Fruit fly (Drosophila melanogaster) whole organism, embryonic: ENCODE results near the gene kibra.

ENCODE experiments used
- Antp ChIP-seq: fragments of 200-800 bp; sonication (Bioruptor generic); optimal IDR thresholded peaks from 3 replicates; lab custom pipeline; 2016; ENCODE audit warnings: missing biosample characterization, missing genetic modification characterization
- B-H1 ChIP-seq: fragments of 200-800 bp; sonication (Bioruptor generic); IDR thresholded peaks from 3 replicates; pipeline ENCODE4 v1.3.6; 2022; ENCODE audit warnings: missing biosample characterization, missing genetic modification characterization
- CG10274 ChIP-seq: fragments of 200-800 bp; sonication (Bioruptor generic); optimal IDR thresholded peaks from 3 replicates; lab custom pipeline; 2017; ENCODE audit warnings: missing biosample characterization, mild to moderate bottlenecking, missing genetic modification characterization
- CG10431 ChIP-seq: fragments of 200-800 bp; sonication (Bioruptor generic); optimal IDR thresholded peaks from 3 replicates; lab custom pipeline; 2018; ENCODE audit warnings: missing biosample characterization, mild to moderate bottlenecking, missing genetic modification characterization
- CG11504 ChIP-seq: fragments of 200-800 bp; sonication (Bioruptor generic); optimal IDR thresholded peaks from 3 replicates; lab custom pipeline; 2019; ENCODE audit warnings: missing biosample characterization, mild to moderate bottlenecking, missing genetic modification characterization, moderate library complexity
- CG11696 ChIP-seq: fragments of 200-800 bp; sonication (Bioruptor generic); IDR thresholded peaks from 2 replicates; pipeline ENCODE4 v1.3.6; 2022; ENCODE audit warnings: missing biosample characterization, missing genetic modification characterization
- CG12071 ChIP-seq: fragments of 200-800 bp; sonication (Bioruptor generic); optimal IDR thresholded peaks from 3 replicates; lab custom pipeline; 2018; ENCODE audit warnings: missing biosample characterization, mild to moderate bottlenecking, missing genetic modification characterization
- CG12219 ChIP-seq: fragments of 200-800 bp; sonication (Bioruptor generic); optimal IDR thresholded peaks from 3 replicates; lab custom pipeline; 2018; ENCODE audit warnings: missing biosample characterization, mild to moderate bottlenecking, missing genetic modification characterization
- CG1233 ChIP-seq: fragments of 200-800 bp; sonication (Bioruptor generic); optimal IDR thresholded peaks from 4 replicates; lab custom pipeline; 2018; ENCODE audit warnings: missing biosample characterization, mild to moderate bottlenecking, missing genetic modification characterization
- CG13287 ChIP-seq: fragments of 200-800 bp; sonication (Bioruptor generic); IDR thresholded peaks from 2 replicates; pipeline ENCODE4 v1.3.6; 2022; ENCODE audit warnings: missing biosample characterization, missing genetic modification characterization; ENCODE audit not compliant: partially characterized antibody
- CG13775 ChIP-seq: fragments of 200-800 bp; sonication (Bioruptor generic); optimal IDR thresholded peaks from 3 replicates; lab custom pipeline; 2017; ENCODE audit warnings: missing biosample characterization, mild to moderate bottlenecking, missing genetic modification characterization
- CG14710 ChIP-seq: fragments of 200-800 bp; sonication (Bioruptor generic); optimal IDR thresholded peaks from 3 replicates; lab custom pipeline; 2019; ENCODE audit warnings: missing biosample characterization, mild to moderate bottlenecking, missing genetic modification characterization, moderate library complexity
- CG15696 ChIP-seq: fragments of 200-800 bp; sonication (Bioruptor generic); optimal IDR thresholded peaks from 2 replicates; lab custom pipeline; 2019; ENCODE audit warnings: missing biosample characterization, mild to moderate bottlenecking, missing genetic modification characterization, moderate library complexity
- CG17829 ChIP-seq: fragments of 200-800 bp; optimal IDR thresholded peaks from 2 replicates; lab custom pipeline; 2019; ENCODE audit warnings: missing biosample characterization, mild to moderate bottlenecking, missing genetic modification characterization, moderate library complexity
- CG18262 ChIP-seq: fragments of 200-800 bp; optimal IDR thresholded peaks from 3 replicates; lab custom pipeline; 2019; ENCODE audit warnings: missing biosample characterization, mild to moderate bottlenecking, missing genetic modification characterization, moderate library complexity
- CG31224 ChIP-seq: fragments of 200-800 bp; sonication (Bioruptor generic); IDR thresholded peaks from 2 replicates; pipeline ENCODE4 v1.3.6; 2022; ENCODE audit warnings: missing biosample characterization, missing genetic modification characterization
- CG31365 ChIP-seq: fragments of 200-800 bp; sonication (Bioruptor generic); optimal IDR thresholded peaks from 2 replicates; lab custom pipeline; 2018; ENCODE audit warnings: missing biosample characterization, mild to moderate bottlenecking, missing genetic modification characterization
- CG43689 ChIP-seq: fragments of 200-800 bp; sonication (Bioruptor generic); IDR thresholded peaks from 2 replicates; pipeline ENCODE4 v1.3.6; 2022; ENCODE audit warnings: missing biosample characterization, missing genetic modification characterization
- CG4404 ChIP-seq: fragments of 200-800 bp; sonication (Bioruptor generic); IDR thresholded peaks from 2 replicates; pipeline ENCODE4 v1.3.6; 2022; ENCODE audit warnings: missing biosample characterization, missing genetic modification characterization
- CG4854 ChIP-seq: fragments of 200-800 bp; sonication (Bioruptor generic); optimal IDR thresholded peaks from 2 replicates; lab custom pipeline; 2016; ENCODE audit warnings: missing biosample characterization, missing genetic modification characterization, inconsistent platforms
- CG7372 ChIP-seq: fragments of 200-800 bp; sonication (Bioruptor generic); IDR thresholded peaks from 2 replicates; pipeline ENCODE4 v1.3.6; 2022; ENCODE audit warnings: missing biosample characterization, missing genetic modification characterization
- CG7745 ChIP-seq: fragments of 200-800 bp; sonication (Bioruptor generic); optimal IDR thresholded peaks from 2 replicates; lab custom pipeline; 2018; ENCODE audit warnings: missing biosample characterization, mild to moderate bottlenecking, missing genetic modification characterization, moderate library complexity
- CG9932 ChIP-seq: fragments of 200-800 bp; sonication (Bioruptor generic); IDR thresholded peaks from 2 replicates; pipeline ENCODE4 v1.3.6; 2022; ENCODE audit warnings: missing biosample characterization, missing genetic modification characterization
- Eip74EF ChIP-seq, 2 experiments: fragments of 200-800 bp in 1 of 2; fragments of >200 bp in 1 of 2; sonication (Bioruptor generic) in 1 of 2; optimal IDR thresholded peaks; 2 replicates each; lab custom pipeline; 2017 to 2019; ENCODE audit warnings: missing biosample characterization in 2 of 2, missing genetic modification characterization in 2 of 2, mild to moderate bottlenecking in 1 of 2, moderate library complexity in 1 of 2
- H2.0 ChIP-seq: fragments of 200-800 bp; sonication (Bioruptor generic); IDR thresholded peaks from 2 replicates; pipeline ENCODE4 v1.3.6; 2022; ENCODE audit warnings: missing biosample characterization, missing genetic modification characterization
- Lhr ChIP-seq: fragments of 200-800 bp; sonication (Bioruptor generic); optimal IDR thresholded peaks from 3 replicates; lab custom pipeline; 2017; ENCODE audit warnings: mild to moderate bottlenecking, missing biosample characterization, missing genetic modification reagents, missing genetic modification characterization
- MESR4 ChIP-seq: fragments of 200-800 bp; sonication (Bioruptor generic); optimal IDR thresholded peaks from 2 replicates; lab custom pipeline; 2018; ENCODE audit warnings: missing biosample characterization, mild to moderate bottlenecking, missing genetic modification characterization, moderate library complexity
- Med ChIP-seq: fragments of 200-800 bp; sonication (Bioruptor generic); peaks from one replicate; lab custom pipeline; 2016; ENCODE audit warnings: missing biosample characterization, missing genetic modification characterization, mild to moderate bottlenecking, inconsistent platforms, moderate library complexity
- Nf-YA ChIP-seq: fragments of 200-800 bp; sonication (Bioruptor generic); IDR thresholded peaks from 2 replicates; pipeline ENCODE4 v1.3.6; 2022; ENCODE audit warnings: missing biosample characterization, missing genetic modification characterization
- Optix ChIP-seq: fragments of 200-800 bp; sonication (Bioruptor generic); IDR thresholded peaks from 3 replicates; pipeline ENCODE4 v1.3.6; 2022; ENCODE audit warnings: missing biosample characterization, missing genetic modification characterization
- Rx ChIP-seq: fragments of 200-800 bp; sonication (Bioruptor generic); IDR thresholded peaks from 2 replicates; pipeline ENCODE4 v1.3.6; 2022; ENCODE audit warnings: missing biosample characterization, missing genetic modification characterization
- Sry-δ ChIP-seq: fragments of 200-800 bp; sonication (Bioruptor generic); optimal IDR thresholded peaks from 2 replicates; lab custom pipeline; 2016; ENCODE audit warnings: missing biosample characterization, missing genetic modification characterization
- Tbp ChIP-seq: fragments of >200 bp; optimal IDR thresholded peaks from 2 replicates; lab custom pipeline; 2018; ENCODE audit warnings: missing biosample characterization, missing genetic modification characterization
- YL-1 ChIP-seq: fragments of 200-800 bp; sonication (Bioruptor generic); optimal IDR thresholded peaks from 3 replicates; lab custom pipeline; 2017; ENCODE audit warnings: missing biosample characterization, mild to moderate bottlenecking, missing genetic modification characterization
- ash1 ChIP-seq: fragments of 200-800 bp; sonication (Bioruptor generic); optimal IDR thresholded peaks from 2 replicates; lab custom pipeline; 2018; ENCODE audit warnings: missing biosample characterization, mild to moderate bottlenecking, missing genetic modification characterization
- ci ChIP-seq: fragments of 200-800 bp; sonication (Bioruptor generic); IDR thresholded peaks from 3 replicates; pipeline ENCODE4 v1.3.6; 2022; ENCODE audit warnings: missing biosample characterization, missing genetic modification characterization
- crc ChIP-seq: fragments of 200-800 bp; sonication (Bioruptor generic); optimal IDR thresholded peaks from 2 replicates; lab custom pipeline; 2016; ENCODE audit warnings: missing biosample characterization, missing genetic modification characterization
- esg ChIP-seq: fragments of 200-800 bp; sonication (Bioruptor generic); conservative IDR thresholded peaks from 2 replicates; pipeline ENCODE4 v1.3.6; 2022; ENCODE audit warnings: missing biosample characterization, missing genetic modification characterization
- fd102C ChIP-seq: fragments of 200-800 bp; sonication (Bioruptor generic); optimal IDR thresholded peaks from 2 replicates; lab custom pipeline; 2018; ENCODE audit warnings: missing biosample characterization, mild to moderate bottlenecking, missing genetic modification characterization, moderate library complexity
- fd64A ChIP-seq: fragments of 200-800 bp; sonication (Bioruptor generic); optimal IDR thresholded peaks from 3 replicates; lab custom pipeline; 2018; ENCODE audit warnings: missing biosample characterization, mild to moderate bottlenecking, missing genetic modification characterization
- gfzf ChIP-seq: fragments of 200-800 bp; sonication (Bioruptor generic); optimal IDR thresholded peaks from 2 replicates; lab custom pipeline; 2016; ENCODE audit warnings: missing biosample characterization, mild to moderate bottlenecking, missing genetic modification characterization, moderate library complexity
- nerfin-1 ChIP-seq: fragments of 200-800 bp; sonication (Bioruptor generic); optimal IDR thresholded peaks from 3 replicates; lab custom pipeline; 2019; ENCODE audit warnings: missing biosample characterization, mild to moderate bottlenecking, missing genetic modification characterization, moderate library complexity
- onecut ChIP-seq: fragments of 200-800 bp; sonication (Bioruptor generic); IDR thresholded peaks from 2 replicates; pipeline ENCODE4 v1.3.6; 2022; ENCODE audit warnings: missing biosample characterization, missing genetic modification characterization
- run ChIP-seq: fragments of 200-800 bp; sonication (Bioruptor generic); optimal IDR thresholded peaks from 3 replicates; lab custom pipeline; 2018; ENCODE audit warnings: missing biosample characterization, mild to moderate bottlenecking, missing genetic modification characterization
- salm ChIP-seq: fragments of 200-800 bp; sonication (Bioruptor generic); optimal IDR thresholded peaks from 2 replicates; lab custom pipeline; 2018; ENCODE audit warnings: missing biosample characterization, mild to moderate bottlenecking, missing genetic modification characterization
- sens-2 ChIP-seq: fragments of 200-800 bp; sonication (Bioruptor generic); IDR thresholded peaks from 2 replicates; pipeline ENCODE4 v1.3.6; 2022; ENCODE audit warnings: missing biosample characterization, missing genetic modification characterization
- sisA ChIP-seq: fragments of 200-800 bp; sonication (Bioruptor generic); IDR thresholded peaks from 2 replicates; pipeline ENCODE4 v1.3.6; 2022; ENCODE audit warnings: missing biosample characterization, missing genetic modification characterization
- slbo ChIP-seq: fragments of 200-800 bp; sonication (Bioruptor generic); IDR thresholded peaks from 2 replicates; pipeline ENCODE4 v1.3.6; 2022; ENCODE audit warnings: missing biosample characterization, missing genetic modification characterization
- slou ChIP-seq: fragments of 200-800 bp; sonication (Bioruptor generic); optimal IDR thresholded peaks from 3 replicates; lab custom pipeline; 2016; ENCODE audit warnings: missing biosample characterization, missing genetic modification characterization
- sqz ChIP-seq: fragments of 200-800 bp; sonication (Bioruptor generic); optimal IDR thresholded peaks from 3 replicates; lab custom pipeline; 2018; ENCODE audit warnings: missing biosample characterization, mild to moderate bottlenecking, missing genetic modification characterization
- twi ChIP-seq: fragments of 200-800 bp; optimal IDR thresholded peaks from 2 replicates; lab custom pipeline; 2019; ENCODE audit warnings: missing biosample characterization, mild to moderate bottlenecking, missing genetic modification characterization, moderate library complexity

kibra gene

dm6 chr3R:14670840-14671239, 53.2 kb downstream of the kibra start (continued):
- TF ChIP-seq fd64A (peak; percentile 82), Nf-YA (GFP tag; lab: Robert Waterston, UW) (no peak), CG1233 (GFP tag; lab: Kevin White, UChicago) (peak; percentile 81), ash1 (peak; percentile 24), twi (tag; lab: Kevin White, UChicago) (peak; percentile 46), CG31224 (GFP tag; lab: Robert Waterston, UW) (no peak), Med (peak; percentile 75), esg (no peak), CG11504 (tag; lab: Kevin White, UChicago) (no peak), CG17829 (tag; lab: Kevin White, UChicago) (peak; percentile 63), fd102C (GFP tag; lab: Kevin White, UChicago) (peak; percentile 94), CG18262 (tag; lab: Kevin White, UChicago) (peak; percentile 76), CG10431 (GFP tag; lab: Kevin White, UChicago) (no peak), CG11696 (GFP tag; lab: Robert Waterston, UW) (0 out of 2 replicates have a peak, but pooled peaks have one; percentile 25), CG13775 (GFP tag; lab: Kevin White, UChicago) (peak; percentile 30), CG4854 (no peak), CG12219 (GFP tag; lab: Kevin White, UChicago) (peak; percentile 57), CG7745 (tag; lab: Kevin White, UChicago) (peak; percentile 91), YL-1 (GFP tag; lab: Kevin White, UChicago) (peak; percentile 64), Tbp (GFP tag; lab: Kevin White, UChicago) (no peak), onecut (GFP tag; lab: Robert Waterston, UW) (peak; percentile 57; the same call in 1 of the 2 replicates), Optix (GFP tag; lab: Robert Waterston, UW) (no peak), H2.0 (GFP tag; lab: Robert Waterston, UW) (no peak), gfzf (no peak), CG31365 (tag; lab: Kevin White, UChicago) (peak; percentile 25)

- TF ChIP-seq CG4404 (GFP tag; lab: Robert Waterston, UW) (no peak), sisA (GFP tag; lab: Robert Waterston, UW) (no peak), slou (GFP tag; lab: Kevin White, UChicago) (no peak), CG14710 (peak; percentile 99), run (tag; lab: Kevin White, UChicago) (no peak), salm (tag; lab: Kevin White, UChicago) (no peak), ci (GFP tag; lab: Robert Waterston, UW) (no peak), nerfin-1 (tag; lab: Kevin White, UChicago) (no peak), sens-2 (GFP tag; lab: Robert Waterston, UW) (no peak), CG12071 (GFP tag; lab: Kevin White, UChicago) (no peak), crc (GFP tag; lab: Kevin White, UChicago) (no peak), B-H1 (no peak), CG9932 (GFP tag; lab: Robert Waterston, UW) (no peak), Eip74EF (GFP tag; optimal IDR thresholded peaks at IDR 0.05; lab: Kevin White, UChicago) (no peak), CG7372 (GFP tag; lab: Robert Waterston, UW) (no peak), Rx (GFP tag; lab: Robert Waterston, UW) (no peak), gfzf (peak; percentile 45), Antp (GFP tag; lab: Kevin White, UChicago) (no peak), CG10274 (no peak), CG43689 (no peak), MESR4 (GFP tag; lab: Kevin White, UChicago) (peak; percentile 30), Lhr (GFP tag; lab: Kevin White, UChicago) (no peak), CG15696 (tag; lab: Kevin White, UChicago) (no peak), slbo (GFP tag; lab: Robert Waterston, UW) (no peak), CG13287 (GFP tag; lab: Robert Waterston, UW) (peak; percentile 60), sqz (GFP tag; lab: Kevin White, UChicago) (no peak), Sry-δ (GFP tag; lab: Kevin White, UChicago) (peak; percentile 4)
Observed at dm6 chr3R:14662989-14663500, 61.0 kb downstream of the kibra start, which contains the start of the genes Rad17 and BigH1. Gene Rad17 (minus strand): TSS chr3R:14663197. Gene BigH1 (plus strand): TSS chr3R:14663450.
